Fruit fly (Drosophila melanogaster): ENCODE data around the gene p23.

dm6 chr3R:9628036-9628435 is 49.7 kb upstream of the p23 start:
- TF ChIP-seq psq (optimal IDR thresholded peaks at IDR 0.05) (no peak), insv (optimal IDR thresholded peaks at IDR 0.05) (no peak), Myc (optimal IDR thresholded peaks at IDR 0.05) (no peak), h (optimal IDR thresholded peaks at IDR 0.05) (no peak), ttk (optimal IDR thresholded peaks at IDR 0.05) (no peak), Sin3A (optimal IDR thresholded peaks at IDR 0.05) (no peak)
